Worm (Caenorhabditis elegans) whole organism, dauer: ENCODE data around the gene F20D6.6.

ENCODE experiments used
- unc-62 ChIP-seq: sonication (generic microtip); optimal IDR thresholded peaks from 2 replicates; lab custom pipeline; 2017; ENCODE audit warnings: missing biosample characterization, missing genetic modification reagents, missing genetic modification characterization

Gene F20D6.6

ce11 chrV:8198994-8199393 is 39.3 kb downstream of the F20D6.6 start, which contains the start of gene F20D6.11:
Gene F20D6.11, minus strand, starts transcription at chrV:8199094.
- TF ChIP-seq unc-62 (GFP tag; lab: Kevin White, UChicago), result no peak

ce11 chrV:8201229-8201858 is 41.6 kb downstream of the F20D6.6 start, which contains the start of gene cri-2:
Gene cri-2, plus strand, starts transcription at chrV:8201808.
- TF ChIP-seq unc-62 (GFP tag; lab: Kevin White, UChicago), result no peak

ce11 chrV:8203085-8203643 is 43.4 kb downstream of the F20D6.6 start, which contains the start of gene cest-17:
Gene cest-17, plus strand, starts transcription at chrV:8203332.
- no peak for TF ChIP-seq unc-62 (GFP tag; lab: Kevin White, UChicago)

- no peak for TF ChIP-seq unc-62 (GFP tag; lab: Kevin White, UChicago)
Observed at ce11 chrV:8206931-8207330, 47.2 kb downstream of the F20D6.6 start, which contains the start of gene timp-1. Gene timp-1, plus strand, starts transcription at chrV:8207235.

- no peak for TF ChIP-seq unc-62 (GFP tag; lab: Kevin White, UChicago)
Observed at ce11 chrV:8210527-8210926, 50.8 kb downstream of the F20D6.6 start.
